Fruit fly (Drosophila melanogaster) whole organism, embryonic: ENCODE results near the gene Muc68Ca.

Experiments
- Aef1 ChIP-seq: fragments of 200-800 bp; sonication (Bioruptor generic); IDR thresholded peaks from 3 replicates; pipeline ENCODE4 v1.3.6; 2022; ENCODE audit warnings: missing biosample characterization, missing genetic modification characterization
- BEAF-32 ChIP-seq: fragments of 200-800 bp; sonication (Bioruptor generic); optimal IDR thresholded peaks from 3 replicates; lab custom pipeline; 2017; ENCODE audit warnings: missing biosample characterization, missing genetic modification characterization, mild to moderate bottlenecking, moderate library complexity, missing genetic modification reagents
- Bgb ChIP-seq: fragments of 200-800 bp; sonication (Bioruptor generic); IDR thresholded peaks from 2 replicates; pipeline ENCODE4 v1.3.6; 2022; ENCODE audit warnings: missing biosample characterization, missing genetic modification characterization; ENCODE audit not compliant: partially characterized antibody
- Bteb2 ChIP-seq: fragments of 200-800 bp; sonication (Bioruptor generic); optimal IDR thresholded peaks from 2 replicates; lab custom pipeline; 2016; ENCODE audit warnings: missing biosample characterization, missing genetic modification characterization
- CG10209 ChIP-seq: fragments of 200-800 bp; sonication (Bioruptor generic); optimal IDR thresholded peaks from 3 replicates; lab custom pipeline; 2017; ENCODE audit warnings: missing biosample characterization, mild to moderate bottlenecking, missing genetic modification characterization, missing genetic modification reagents
- CG1024 ChIP-seq: fragments of 200-800 bp; sonication (Bioruptor generic); IDR thresholded peaks from 2 replicates; pipeline ENCODE4 v1.3.6; 2022; ENCODE audit warnings: missing biosample characterization, missing genetic modification characterization
- CG10267 ChIP-seq: fragments of 200-800 bp; sonication (Bioruptor generic); optimal IDR thresholded peaks from 2 replicates; lab custom pipeline; 2018; ENCODE audit warnings: missing biosample characterization, mild to moderate bottlenecking, missing genetic modification characterization, moderate library complexity
- CG10462 ChIP-seq: fragments of 200-800 bp; sonication (Bioruptor generic); optimal IDR thresholded peaks from 2 replicates; lab custom pipeline; 2016; ENCODE audit warnings: missing biosample characterization, missing genetic modification characterization
- CG10654 ChIP-seq: fragments of 200-800 bp; sonication (Bioruptor generic); optimal IDR thresholded peaks from 2 replicates; lab custom pipeline; 2016; ENCODE audit warnings: missing biosample characterization, missing genetic modification characterization
- CG11093 ChIP-seq: fragments of 200-800 bp; sonication (Bioruptor generic); IDR thresholded peaks from 3 replicates; pipeline ENCODE4 v1.3.6; 2022; ENCODE audit warnings: missing biosample characterization, missing genetic modification characterization
- CG15269 ChIP-seq: fragments of 200-800 bp; sonication (Bioruptor generic); optimal IDR thresholded peaks from 2 replicates; lab custom pipeline; 2018; ENCODE audit warnings: missing biosample characterization, mild to moderate bottlenecking, missing genetic modification characterization, moderate library complexity
- CG1602 ChIP-seq: fragments of 200-800 bp; sonication (Bioruptor generic); optimal IDR thresholded peaks from 3 replicates; lab custom pipeline; 2016; ENCODE audit warnings: missing biosample characterization, missing genetic modification characterization
- CG16815 ChIP-seq: fragments of 200-800 bp; sonication (Bioruptor generic); optimal IDR thresholded peaks from 3 replicates; lab custom pipeline; 2017; ENCODE audit warnings: missing biosample characterization, mild to moderate bottlenecking, missing genetic modification characterization
- CG17568 ChIP-seq: fragments of 200-800 bp; sonication (Bioruptor generic); optimal IDR thresholded peaks from 2 replicates; lab custom pipeline; 2018; ENCODE audit warnings: missing biosample characterization, mild to moderate bottlenecking, missing genetic modification characterization, moderate library complexity
- CG30020 ChIP-seq: fragments of 200-800 bp; optimal IDR thresholded peaks from 2 replicates; lab custom pipeline; 2019; ENCODE audit warnings: missing biosample characterization, mild to moderate bottlenecking, missing genetic modification characterization, moderate library complexity
- CG34224 ChIP-seq: fragments of 200-800 bp; sonication (Bioruptor generic); IDR thresholded peaks from 3 replicates; pipeline ENCODE4 v1.3.6; 2022; ENCODE audit warnings: missing biosample characterization, missing genetic modification characterization; ENCODE audit not compliant: partially characterized antibody
- CG6854 ChIP-seq: fragments of 200-800 bp; sonication (Bioruptor generic); optimal IDR thresholded peaks from 3 replicates; lab custom pipeline; 2017; ENCODE audit warnings: missing biosample characterization, mild to moderate bottlenecking, missing genetic modification characterization
- CG7963 ChIP-seq: fragments of 200-800 bp; sonication (Bioruptor generic); IDR thresholded peaks from 3 replicates; pipeline ENCODE4 v1.3.6; 2022; ENCODE audit warnings: missing biosample characterization, missing genetic modification characterization; ENCODE audit not compliant: partially characterized antibody
- CG7987 ChIP-seq: fragments of 200-800 bp; sonication (Bioruptor generic); optimal IDR thresholded peaks from 2 replicates; lab custom pipeline; 2018; ENCODE audit warnings: missing biosample characterization, mild to moderate bottlenecking, missing genetic modification characterization, moderate library complexity
- Camta ChIP-seq: fragments of 200-800 bp; sonication (Bioruptor generic); optimal IDR thresholded peaks from 2 replicates; lab custom pipeline; 2016; ENCODE audit warnings: missing biosample characterization, missing genetic modification characterization
- CrebB ChIP-seq: fragments of 200-800 bp; sonication (Bioruptor generic); optimal IDR thresholded peaks from 3 replicates; lab custom pipeline; 2018; ENCODE audit warnings: missing biosample characterization, mild to moderate bottlenecking, missing genetic modification characterization
- Dad ChIP-seq: fragments of 200-800 bp; sonication (Bioruptor generic); optimal IDR thresholded peaks from 3 replicates; lab custom pipeline; 2016; ENCODE audit warnings: missing biosample characterization, missing genetic modification characterization
- Doc3 ChIP-seq: fragments of 200-800 bp; sonication (Bioruptor generic); IDR thresholded peaks from 3 replicates; pipeline ENCODE4 v1.3.6; 2022; ENCODE audit warnings: missing biosample characterization, missing genetic modification characterization; ENCODE audit not compliant: partially characterized antibody
- E2f1 ChIP-seq: fragments of 200-800 bp; sonication (Bioruptor generic); IDR thresholded peaks from 2 replicates; pipeline ENCODE4 v1.3.6; 2022; ENCODE audit warnings: missing biosample characterization, missing genetic modification characterization
- Fer1 ChIP-seq: fragments of 200-800 bp; sonication (Bioruptor generic); optimal IDR thresholded peaks from 2 replicates; lab custom pipeline; 2017; ENCODE audit warnings: missing biosample characterization, mild to moderate bottlenecking, missing genetic modification characterization
- HLH54F ChIP-seq: fragments of 200-800 bp; sonication (Bioruptor generic); optimal IDR thresholded peaks from 3 replicates; lab custom pipeline; 2016; ENCODE audit warnings: missing biosample characterization, missing genetic modification characterization
- Hey ChIP-seq: fragments of 200-800 bp; sonication (Bioruptor generic); optimal IDR thresholded peaks from 3 replicates; lab custom pipeline; 2018; ENCODE audit warnings: missing biosample characterization, mild to moderate bottlenecking, missing genetic modification characterization
- Hsf ChIP-seq: fragments of 200-800 bp; sonication (Bioruptor generic); optimal IDR thresholded peaks from 3 replicates; lab custom pipeline; 2016; ENCODE audit warnings: missing biosample characterization, missing genetic modification characterization
- MBD-R2 ChIP-seq: fragments of 200-800 bp; sonication (Bioruptor generic); IDR thresholded peaks from 2 replicates; pipeline ENCODE4 v1.3.6; 2022; ENCODE audit warnings: missing biosample characterization, missing genetic modification characterization
- Mad ChIP-seq: fragments of 200-800 bp; sonication (Bioruptor generic); optimal IDR thresholded peaks from 2 replicates; lab custom pipeline; 2016; ENCODE audit warnings: missing biosample characterization, missing genetic modification characterization
- Pdp1 ChIP-seq, 2 experiments: fragments of 200-800 bp; sonication (Bioruptor generic); optimal IDR thresholded peaks; 3 replicates each; lab custom pipeline; 2016; ENCODE audit warnings: missing biosample characterization in 2 of 2, missing genetic modification characterization in 2 of 2, mild to moderate bottlenecking in 1 of 2, moderate library complexity in 1 of 2
- Ptx1 ChIP-seq: fragments of 200-800 bp; sonication (Bioruptor generic); IDR thresholded peaks from 2 replicates; pipeline ENCODE4 v1.3.6; 2022; ENCODE audit warnings: missing biosample characterization, missing genetic modification characterization
- Sin3A ChIP-seq: fragments of >200 bp; optimal IDR thresholded peaks from 2 replicates; lab custom pipeline; 2018
- abd-A ChIP-seq: fragments of 200-800 bp; sonication (Bioruptor generic); optimal IDR thresholded peaks from 3 replicates; lab custom pipeline; 2019; ENCODE audit warnings: missing biosample characterization, mild to moderate bottlenecking, missing genetic modification characterization, moderate library complexity
- cwo ChIP-seq: fragments of 200-800 bp; sonication (Bioruptor generic); optimal IDR thresholded peaks from 3 replicates; lab custom pipeline; 2017; ENCODE audit warnings: missing biosample characterization, missing genetic modification characterization, mild to moderate bottlenecking, moderate library complexity, missing genetic modification reagents
- dpn ChIP-seq, 2 experiments: fragments of 200-800 bp; sonication (Bioruptor generic); optimal IDR thresholded peaks; 3 replicates each; lab custom pipeline; 2016; ENCODE audit warnings: missing biosample characterization in 2 of 2, missing genetic modification characterization in 2 of 2
- eve ChIP-seq, 2 experiments: fragments of >200 bp; optimal IDR thresholded peaks; 2 replicates each; lab custom pipeline; 2017; ENCODE audit warnings: missing biosample characterization in 2 of 2, missing genetic modification characterization in 2 of 2
- exex ChIP-seq: fragments of 200-800 bp; sonication (Bioruptor generic); optimal IDR thresholded peaks from 4 replicates; lab custom pipeline; 2018; ENCODE audit warnings: missing biosample characterization, mild to moderate bottlenecking, missing genetic modification characterization, moderate library complexity
- mld ChIP-seq: fragments of 200-800 bp; sonication (Bioruptor generic); IDR thresholded peaks from 3 replicates; pipeline ENCODE4 v1.3.6; 2022; ENCODE audit warnings: missing biosample characterization, missing genetic modification characterization; ENCODE audit not compliant: partially characterized antibody
- peb ChIP-seq: fragments of 200-800 bp; sonication (Bioruptor generic); IDR thresholded peaks from 2 replicates; pipeline ENCODE4 v1.3.6; 2022; ENCODE audit warnings: missing biosample characterization, missing genetic modification characterization
- pros ChIP-seq: fragments of 200-800 bp; sonication (Bioruptor generic); optimal IDR thresholded peaks from 3 replicates; lab custom pipeline; 2019; ENCODE audit warnings: missing biosample characterization, mild to moderate bottlenecking, missing genetic modification characterization, moderate library complexity
- pzg ChIP-seq: fragments of 200-800 bp; sonication (Bioruptor generic); optimal IDR thresholded peaks from 3 replicates; lab custom pipeline; 2018; ENCODE audit warnings: missing biosample characterization, mild to moderate bottlenecking, missing genetic modification characterization, moderate library complexity
- sc ChIP-seq, 3 experiments: fragments of >200 bp in 2 of 3; fragments of 200-800 bp in 1 of 3; sonication (Bioruptor generic) in 1 of 3; optimal IDR thresholded peaks; 2 replicates in 2 of 3; 3 replicates in 1 of 3; lab custom pipeline; 2017; ENCODE audit warnings: mild to moderate bottlenecking in 1 of 3, missing biosample characterization in 1 of 3, missing genetic modification characterization in 1 of 3, missing genetic modification reagents in 1 of 3
- seq ChIP-seq: fragments of 200-800 bp; sonication (Bioruptor generic); IDR thresholded peaks from 2 replicates; pipeline ENCODE4 v1.3.6; 2022; ENCODE audit warnings: missing biosample characterization, missing genetic modification characterization
- shn ChIP-seq: fragments of 200-800 bp; sonication (Bioruptor generic); optimal IDR thresholded peaks from 3 replicates; lab custom pipeline; 2016; ENCODE audit warnings: missing biosample characterization, missing genetic modification characterization
- slbo ChIP-seq: fragments of 200-800 bp; sonication (Bioruptor generic); IDR thresholded peaks from 2 replicates; pipeline ENCODE4 v1.3.6; 2022; ENCODE audit warnings: missing biosample characterization, missing genetic modification characterization
- twi ChIP-seq: fragments of 200-800 bp; optimal IDR thresholded peaks from 2 replicates; lab custom pipeline; 2019; ENCODE audit warnings: missing biosample characterization, mild to moderate bottlenecking, missing genetic modification characterization, moderate library complexity
- zen2 ChIP-seq: fragments of 200-800 bp; sonication (Bioruptor generic); IDR thresholded peaks from 3 replicates; pipeline ENCODE4 v1.3.6; 2022; ENCODE audit warnings: missing biosample characterization, missing genetic modification characterization; ENCODE audit not compliant: partially characterized antibody

Muc68Ca gene

DNA sequence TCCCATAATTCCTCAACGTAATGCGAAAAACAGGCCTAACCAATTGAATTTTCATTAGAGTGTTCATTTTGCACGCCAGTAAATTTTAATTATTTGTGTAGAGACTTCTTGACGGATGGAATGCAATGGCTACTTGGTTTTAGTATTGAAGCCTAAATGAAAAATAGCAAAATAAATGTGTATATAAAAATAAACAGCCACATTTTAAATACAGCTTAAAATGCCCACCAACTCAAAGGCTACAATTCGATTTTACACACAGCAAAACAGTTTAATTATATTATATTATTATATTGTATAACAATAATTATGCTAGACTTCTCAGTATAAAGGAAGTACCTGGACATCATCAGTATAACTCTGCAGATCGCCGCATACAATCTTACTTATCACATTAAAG lies 4.4 kb upstream of the Muc68Ca start, which contains the start of gene Akr1B:
Gene Akr1B (minus strand): TSS at position 101 of the 400 bp plus-strand sequence.
- TF ChIP-seq Sin3A (no peak), E2f1 (GFP tag; lab: Robert Waterston, UW) (no peak), Dad (no peak), twi (tag; lab: Kevin White, UChicago) (no peak), shn (GFP tag; lab: Kevin White, UChicago) (no peak), CrebB (tag; lab: Kevin White, UChicago) (no peak), CG1024 (GFP tag; lab: Robert Waterston, UW) (no peak), Aef1 (GFP tag; lab: Robert Waterston, UW) (no peak), Ptx1 (GFP tag; lab: Robert Waterston, UW) (no peak), Mad (no peak)

DNA sequence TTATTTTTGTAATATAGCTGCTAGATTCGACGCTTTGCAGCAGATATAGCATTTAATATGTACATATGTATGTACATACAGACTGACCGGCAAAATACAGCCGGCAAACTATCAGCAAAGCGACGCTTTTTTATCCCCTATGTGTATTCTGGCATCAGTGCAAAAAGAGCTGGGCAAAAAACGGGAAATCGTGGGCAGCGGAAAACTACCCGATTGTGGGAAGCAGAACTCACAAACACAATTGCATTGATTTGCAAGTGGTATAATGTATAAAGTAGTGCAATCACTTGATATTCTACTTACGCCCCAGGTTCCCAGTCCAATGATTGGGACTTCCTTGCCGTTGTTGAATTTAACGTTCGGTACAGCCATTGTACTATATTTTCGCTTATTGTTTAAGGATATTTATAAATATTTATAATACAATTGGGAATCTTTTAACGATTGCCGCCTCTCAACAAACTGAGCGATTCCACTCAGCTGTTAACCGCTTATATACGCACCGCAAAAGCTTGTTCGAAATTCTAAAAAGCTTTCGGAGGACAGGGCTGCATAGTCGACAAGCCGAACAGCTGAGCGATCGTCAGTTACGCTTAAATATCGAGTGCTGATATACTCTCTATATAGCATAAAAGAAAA lies 3.5 kb upstream of the Muc68Ca start:
- TF ChIP-seq CG11093 (no peak), peb (GFP tag; lab: Robert Waterston, UW) (no peak), Bteb2 (GFP tag; lab: Kevin White, UChicago) (no peak), seq (GFP tag; lab: Robert Waterston, UW) (no peak), CG30020 (tag; lab: Kevin White, UChicago) (no peak), Fer1 (GFP tag; lab: Kevin White, UChicago) (peak; percentile 20), pzg (GFP tag; lab: Kevin White, UChicago) (peak; percentile 25), Hsf (GFP tag; lab: Kevin White, UChicago) (no peak), sc (optimal IDR thresholded peaks at IDR 0.05; lab: Kevin White, UChicago) (no peak), sc (GFP tag; optimal IDR thresholded peaks at IDR 0.05; lab: Kevin White, UChicago) (no peak), Pdp1 (GFP tag; optimal IDR thresholded peaks at IDR 0.05; lab: Kevin White, UChicago) (no peak), Bgb (GFP tag; lab: Robert Waterston, UW) (peak; percentile 31; the same call in 1 of the 2 replicates), MBD-R2 (GFP tag; lab: Robert Waterston, UW) (peak; percentile 17; the same call in 1 of the 2 replicates), Camta (GFP tag; lab: Kevin White, UChicago) (no peak), CG17568 (GFP tag; lab: Kevin White, UChicago) (no peak), pros (GFP tag; lab: Kevin White, UChicago) (no peak), HLH54F (no peak), CG10654 (no peak), CG15269 (no peak), CG7963 (GFP tag; lab: Robert Waterston, UW) (no peak), BEAF-32 (GFP tag; lab: Kevin White, UChicago) (peak; percentile 17), Hey (no peak), CG1602 (no peak), CG16815 (no peak), CG34224 (peak; percentile 25; the same call in 1 of the 3 replicates), slbo (GFP tag; lab: Robert Waterston, UW) (peak; percentile 25; the same call in 1 of the 2 replicates), Doc3 (GFP tag; lab: Robert Waterston, UW) (no peak), cwo (GFP tag; lab: Kevin White, UChicago) (no peak), CG10267 (tag; lab: Kevin White, UChicago) (no peak), dpn (GFP tag; optimal IDR thresholded peaks at IDR 0.05; lab: Kevin White, UChicago) (no peak), CG6854 (GFP tag; lab: Kevin White, UChicago) (no peak), abd-A (tag; lab: Kevin White, UChicago) (no peak), CG7987 (GFP tag; lab: Kevin White, UChicago) (peak; percentile 37), eve (GFP tag; optimal IDR thresholded peaks at IDR 0.05; lab: Kevin White, UChicago) (no peak), exex (tag; lab: Kevin White, UChicago) (no peak), mld (GFP tag; lab: Robert Waterston, UW) (no peak), CG10209 (no peak), CG10462 (GFP tag; lab: Kevin White, UChicago) (no peak), zen2 (GFP tag; lab: Robert Waterston, UW) (no peak)
